Fruit fly (Drosophila melanogaster) Kc167 (cell line): ENCODE data around the gene CG5646.

Experiments
- Myc ChIP-seq: fragments of >200 bp; optimal IDR thresholded peaks from 2 replicates; lab custom pipeline; 2017; ENCODE audit warnings: missing external identifiers
- Sin3A ChIP-seq: fragments of >200 bp; optimal IDR thresholded peaks from 2 replicates; lab custom pipeline; 2018; ENCODE audit warnings: missing external identifiers
- h ChIP-seq: fragments of >200 bp; optimal IDR thresholded peaks from 3 replicates; lab custom pipeline; 2018; ENCODE audit warnings: missing external identifiers
- insv ChIP-seq: fragments of >200 bp; optimal IDR thresholded peaks from 3 replicates; lab custom pipeline; 2018; ENCODE audit warnings: missing external identifiers
- psq ChIP-seq: fragments of >200 bp; optimal IDR thresholded peaks from 2 replicates; lab custom pipeline; 2017; ENCODE audit warnings: missing external identifiers
- ttk ChIP-seq: sonication (Bioruptor generic); optimal IDR thresholded peaks from 2 replicates; lab custom pipeline; 2017; ENCODE audit warnings: missing external identifiers

Gene CG5646

dm6 chr3R:27533225-27533624 lies 27.9 kb downstream of the CG5646 start:
- TF ChIP-seq Sin3A: no peak
- TF ChIP-seq h (lab: Kevin White, UChicago): no peak
- TF ChIP-seq ttk (lab: Kevin White, UChicago): no peak
- no peak for TF ChIP-seq Myc
- no peak for TF ChIP-seq psq
- TF ChIP-seq insv: no peak

- TF ChIP-seq insv (no peak), h (lab: Kevin White, UChicago) (no peak), psq (no peak), Sin3A (no peak), Myc (no peak)
Measured at dm6 chr3R:27520415-27520916, 40.7 kb downstream of the CG5646 start, which contains the start of gene CG12885. CG12885 (plus strand) TSS chr3R:27520866.

dm6 chr3R:27519879-27520278 lies 41.2 kb downstream of the CG5646 start:
- TF ChIP-seq psq (no peak), Sin3A (no peak), h (lab: Kevin White, UChicago) (no peak), ttk (lab: Kevin White, UChicago) (no peak), insv (no peak), Myc (no peak)

dm6 chr3R:27517157-27517556 lies 44.0 kb downstream of the CG5646 start, which contains the start of gene CG13972:
CG13972 (minus strand) TSS chr3R:27517257.
- TF ChIP-seq Sin3A (no peak), ttk (lab: Kevin White, UChicago) (no peak), Myc (no peak), psq (no peak), insv (no peak), h (lab: Kevin White, UChicago) (no peak)
